Worm (Caenorhabditis elegans): Measurements from ENCODE around the gene Y39G8C.2.

Gene Y39G8C.2

DNA sequence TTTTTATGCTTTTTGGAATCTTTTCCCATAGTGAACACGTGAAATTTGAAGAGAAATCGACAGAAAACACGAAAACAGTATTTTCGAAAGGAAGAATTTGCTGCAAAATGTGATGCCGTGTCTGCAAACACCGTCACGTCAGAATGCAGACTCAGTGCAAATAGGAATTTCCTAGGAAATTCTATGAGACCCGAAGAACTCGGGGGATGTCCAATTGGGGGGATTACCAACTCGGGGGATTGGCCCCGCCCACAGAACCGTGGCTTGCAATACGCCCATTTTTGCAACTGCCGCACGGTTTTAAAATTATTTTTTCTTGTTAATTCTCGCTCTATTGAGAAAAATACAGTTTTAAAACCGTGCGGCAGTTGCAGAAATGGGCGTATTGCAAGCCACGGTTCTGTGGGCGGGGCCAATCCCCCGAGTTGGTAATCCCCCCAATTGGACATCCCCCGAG, 44.7 kb upstream of the Y39G8C.2 start, which contains the start of gene cacn-1:
cacn-1 (minus strand) TSS at position 51 of the 457 bp plus-strand sequence.
- TF ChIP-seq pha-4 (tag; optimal IDR thresholded peaks at IDR 0.05), result peak; percentile 23
- TF ChIP-seq tbx-2 (tag; optimal IDR thresholded peaks at IDR 0.05), result peak; percentile 0
- peak; percentile 53 for TF ChIP-seq nhr-77 (tag; optimal IDR thresholded peaks at IDR 0.05)
- TF ChIP-seq nfya-1 (tag; optimal IDR thresholded peaks at IDR 0.05; ENCODE audit: insufficient read depth), result peak; percentile 20
- peak; percentile 47 for TF ChIP-seq hmg-11 (tag; optimal IDR thresholded peaks at IDR 0.05)
- peak; percentile 7 for TF ChIP-seq nhr-43 (tag; optimal IDR thresholded peaks at IDR 0.05; ENCODE audit: poor library complexity, severe bottlenecking)
- peak; percentile 4 for TF ChIP-seq lin-15B (tag; optimal IDR thresholded peaks at IDR 0.05)

DNA sequence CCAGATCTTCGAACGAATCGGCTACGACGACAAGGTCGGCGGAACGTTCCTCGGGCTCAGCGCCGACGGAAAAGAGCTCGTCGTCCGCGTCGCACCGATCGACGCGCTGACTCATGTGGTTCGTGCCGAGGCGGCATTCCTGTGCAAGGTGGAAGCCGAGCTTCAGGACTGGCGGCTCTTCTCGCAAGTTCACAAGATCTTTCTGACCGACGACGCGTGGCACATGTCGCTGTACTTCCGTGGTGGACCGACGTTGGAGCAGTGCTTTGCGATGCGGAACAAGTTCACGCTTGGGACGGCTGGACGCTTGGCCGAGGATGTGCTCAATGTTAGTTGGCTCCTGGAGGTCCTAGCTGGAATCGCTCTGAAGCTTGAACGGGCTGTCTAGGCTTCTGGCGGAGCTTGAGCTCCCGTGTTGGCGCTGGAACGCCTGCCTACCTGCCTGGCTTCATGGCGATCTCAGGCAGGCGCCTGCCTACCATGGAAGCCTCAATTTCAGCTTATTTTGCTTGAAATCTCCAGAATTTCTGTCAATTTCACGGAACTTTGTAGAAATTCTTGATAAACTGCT, 41.5 kb upstream of the Y39G8C.2 start:
- TF ChIP-seq nhr-12 (tag; optimal IDR thresholded peaks at IDR 0.05) (no peak), fos-1 (tag; optimal IDR thresholded peaks at IDR 0.05) (no peak), ztf-11 (tag; optimal IDR thresholded peaks at IDR 0.05) (no peak), eor-1 (tag; optimal IDR thresholded peaks at IDR 0.05) (no peak), nhr-11 (tag; optimal IDR thresholded peaks at IDR 0.05) (no peak), ceh-9 (tag; optimal IDR thresholded peaks at IDR 0.05) (no peak), zag-1 (tag; optimal IDR thresholded peaks at IDR 0.05) (no peak), nhr-23 (tag; optimal IDR thresholded peaks at IDR 0.05) (no peak), nhr-67 (tag; optimal IDR thresholded peaks at IDR 0.05) (no peak), egl-5 (tag; optimal IDR thresholded peaks at IDR 0.05) (no peak), tbx-2 (tag; optimal IDR thresholded peaks at IDR 0.05) (no peak), sea-2 (GFP tag; optimal IDR thresholded peaks at IDR 0.05) (no peak), lin-39 (tag; optimal IDR thresholded peaks at IDR 0.05) (no peak), skn-1 (tag; optimal IDR thresholded peaks at IDR 0.05) (no peak), nhr-77 (tag; optimal IDR thresholded peaks at IDR 0.05) (no peak), mdl-1 (tag; optimal IDR thresholded peaks at IDR 0.05) (no peak), elt-1 (tag; optimal IDR thresholded peaks at IDR 0.05) (no peak), snpc-4 (tag; optimal IDR thresholded peaks at IDR 0.05) (no peak), R02D3.7 (tag; optimal IDR thresholded peaks at IDR 0.05) (no peak)

- TF ChIP-seq fkh-2 (tag; optimal IDR thresholded peaks at IDR 0.05), result no peak
- no peak for TF ChIP-seq elt-1 (tag; optimal IDR thresholded peaks at IDR 0.05)
- TF ChIP-seq lin-39 (tag; optimal IDR thresholded peaks at IDR 0.05), result no peak
- TF ChIP-seq snpc-4 (tag; optimal IDR thresholded peaks at IDR 0.05), result no peak
- TF ChIP-seq tbx-2 (tag; optimal IDR thresholded peaks at IDR 0.05), result no peak
- TF ChIP-seq unc-39 (tag; optimal IDR thresholded peaks at IDR 0.05), result no peak
- TF ChIP-seq nhr-23 (tag; optimal IDR thresholded peaks at IDR 0.05), result no peak
- no peak for TF ChIP-seq daf-12 (tag; optimal IDR thresholded peaks at IDR 0.05)
- no peak for TF ChIP-seq ceh-16 (tag; optimal IDR thresholded peaks at IDR 0.05)
- TF ChIP-seq ztf-11 (tag; optimal IDR thresholded peaks at IDR 0.05), result no peak
- no peak for TF ChIP-seq ZK546.5 (tag; optimal IDR thresholded peaks at IDR 0.05)
- no peak for TF ChIP-seq nfya-1 (tag; optimal IDR thresholded peaks at IDR 0.05; ENCODE audit: insufficient read depth)
These were observed 40.1 kb upstream of the Y39G8C.2 start, which contains the start of gene K09E4.1 for ce11 chrII:14137538-14137937. TSS of gene K09E4.1 (plus strand) at chrII:14137838.

DNA sequence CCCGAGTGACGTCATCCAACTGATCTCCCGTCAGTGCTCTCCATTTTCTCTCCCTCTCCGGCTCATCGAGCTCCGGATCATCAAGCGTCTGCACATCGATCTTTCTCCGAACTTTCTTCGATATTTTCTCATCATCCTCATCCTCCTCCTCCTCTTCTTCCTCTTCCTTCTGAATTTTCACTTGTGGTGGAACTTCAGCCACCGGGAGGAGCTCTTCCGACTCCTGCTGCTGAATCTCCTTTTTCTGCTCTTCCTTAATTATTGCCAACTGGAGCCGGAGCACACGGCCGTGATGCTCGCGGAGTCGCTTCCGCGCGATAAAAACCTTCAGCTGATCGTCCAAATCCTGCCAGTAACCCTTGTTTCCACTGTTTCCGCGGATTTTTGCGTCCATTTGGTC, 38.9 kb upstream of the Y39G8C.2 start:
- TF ChIP-seq snpc-4 (tag; optimal IDR thresholded peaks at IDR 0.05) (no peak), ama-1 (optimal IDR thresholded peaks at IDR 0.05) (no peak), sea-2 (GFP tag; optimal IDR thresholded peaks at IDR 0.05) (no peak)

ce11 chrII:14132733-14133132, 35.3 kb upstream of the Y39G8C.2 start, which contains the start of gene algn-3:
TSS of gene algn-3 (minus strand) at chrII:14132833.
- TF ChIP-seq lsy-12 (tag; optimal IDR thresholded peaks at IDR 0.05), result no peak
- TF ChIP-seq tbx-2 (tag; optimal IDR thresholded peaks at IDR 0.05), result no peak
- no peak for TF ChIP-seq nhr-43 (tag; optimal IDR thresholded peaks at IDR 0.05; ENCODE audit: poor library complexity, severe bottlenecking)
- TF ChIP-seq aly-2 (tag; optimal IDR thresholded peaks at IDR 0.05), result no peak
- TF ChIP-seq ceh-16 (tag; optimal IDR thresholded peaks at IDR 0.05), result no peak
- no peak for TF ChIP-seq nhr-11 (tag; optimal IDR thresholded peaks at IDR 0.05)
- no peak for TF ChIP-seq fkh-2 (tag; optimal IDR thresholded peaks at IDR 0.05)
- no peak for TF ChIP-seq ceh-82 (tag; optimal IDR thresholded peaks at IDR 0.05)
- no peak for TF ChIP-seq mml-1 (tag; optimal IDR thresholded peaks at IDR 0.05)
- TF ChIP-seq jun-1 (tag; optimal IDR thresholded peaks at IDR 0.05), result no peak
